Worm (Caenorhabditis elegans): ENCODE measurements around the gene mrps-18.C.
"Not testable (repeated sequence)": the region's sequence is repeated elsewhere in the genome, so short reads cannot be mapped to it uniquely, and the experiment has no call there.

mrps-18.C gene

DNA sequence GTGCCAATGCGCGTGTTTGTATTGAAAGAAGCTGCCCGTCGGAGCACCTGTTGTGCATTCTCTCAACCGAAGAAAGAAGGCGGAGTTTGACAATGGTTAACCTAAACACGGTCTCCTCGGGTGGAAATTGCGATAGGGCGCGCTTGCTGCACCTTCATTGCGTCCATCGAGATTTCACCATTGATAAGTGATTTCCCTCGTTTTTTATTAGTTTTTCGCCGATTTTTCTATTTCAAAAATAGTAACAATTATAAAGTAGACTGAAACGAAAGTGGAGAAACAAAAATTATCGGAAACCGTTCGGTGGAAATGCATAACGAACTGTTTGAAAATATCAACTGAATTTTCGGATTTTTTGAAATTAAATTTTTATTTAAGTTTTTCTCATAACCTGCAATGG, 39.1 kb downstream of the mrps-18.C start, which contains the start of gene agr-1:
Gene agr-1, minus strand, starts transcription at position 101 of the 400 bp plus-strand sequence.
- TF ChIP-seq nhr-237, ztf-11, ztf-4 (tag; optimal IDR thresholded peaks at IDR 0.05): not testable (repeated sequence)

DNA sequence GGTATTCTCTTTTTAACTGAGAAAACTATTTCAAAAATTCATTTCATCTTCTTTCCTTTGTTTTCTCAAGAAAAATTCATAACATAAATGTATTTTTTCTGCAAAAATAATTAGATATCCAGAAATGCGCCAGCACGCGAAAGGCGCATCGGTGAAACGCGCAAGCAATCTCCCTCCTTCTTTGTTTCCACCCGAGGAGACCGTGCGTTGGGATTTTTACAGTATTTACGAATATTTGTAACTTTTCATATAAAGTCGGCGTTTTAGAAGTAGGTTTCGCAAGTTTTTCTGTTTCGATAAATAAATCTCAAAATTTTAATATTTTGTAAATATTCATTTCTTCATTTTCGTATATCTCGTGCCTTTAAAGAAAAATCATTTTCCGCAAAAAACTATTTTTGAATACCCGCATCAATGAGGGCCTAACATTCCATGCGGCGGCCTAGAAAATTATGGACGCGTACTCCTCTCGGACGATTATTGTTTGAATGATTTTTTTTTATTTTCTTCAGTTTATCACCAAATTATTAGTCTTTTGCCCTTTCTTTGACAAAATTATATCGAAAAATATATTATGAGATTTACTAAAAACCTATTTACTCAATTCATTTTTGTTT, 40.5 kb downstream of the mrps-18.C start, which contains the start of gene ssup-72:
Gene ssup-72, plus strand, starts transcription at position 181 of the 617 bp plus-strand sequence.
- TF ChIP-seq nhr-11 (tag; optimal IDR thresholded peaks at IDR 0.05) (no peak), hmg-11 (tag; optimal IDR thresholded peaks at IDR 0.05) (no peak), aly-2 (tag; optimal IDR thresholded peaks at IDR 0.05) (no peak), ceh-28 (tag; optimal IDR thresholded peaks at IDR 0.05) (no peak), egl-27 (tag; optimal IDR thresholded peaks at IDR 0.05) (no peak), fkh-2 (tag; optimal IDR thresholded peaks at IDR 0.05) (no peak), unc-39 (tag; optimal IDR thresholded peaks at IDR 0.05) (no peak), zag-1 (tag; optimal IDR thresholded peaks at IDR 0.05) (no peak), mdl-1 (tag; optimal IDR thresholded peaks at IDR 0.05) (no peak), lsy-12 (tag; optimal IDR thresholded peaks at IDR 0.05) (peak; percentile 30), fkh-10 (GFP tag; optimal IDR thresholded peaks at IDR 0.05) (no peak), nhr-25 (tag; optimal IDR thresholded peaks at IDR 0.05) (peak; percentile 7), snpc-4 (tag; optimal IDR thresholded peaks at IDR 0.05) (peak; percentile 63), unc-62 (GFP tag; optimal IDR thresholded peaks at IDR 0.05) (no peak), tbx-2 (tag; optimal IDR thresholded peaks at IDR 0.05) (peak; percentile 23), nhr-77 (tag; optimal IDR thresholded peaks at IDR 0.05) (no peak), eor-1 (tag; optimal IDR thresholded peaks at IDR 0.05) (no peak), R02D3.7 (tag; optimal IDR thresholded peaks at IDR 0.05) (no peak), nhr-76 (tag; optimal IDR thresholded peaks at IDR 0.05) (no peak), nhr-28 (tag; optimal IDR thresholded peaks at IDR 0.05) (no peak), daf-12 (tag; optimal IDR thresholded peaks at IDR 0.05) (no peak), elt-1 (tag; optimal IDR thresholded peaks at IDR 0.05) (no peak), nhr-43 (tag; optimal IDR thresholded peaks at IDR 0.05; ENCODE audit: poor library complexity, severe bottlenecking) (peak; percentile 90), sea-2 (GFP tag; optimal IDR thresholded peaks at IDR 0.05) (no peak), ceh-9 (tag; optimal IDR thresholded peaks at IDR 0.05) (no peak), lin-39 (tag; optimal IDR thresholded peaks at IDR 0.05) (no peak), ceh-16 (tag; optimal IDR thresholded peaks at IDR 0.05) (no peak), pqm-1 (tag; optimal IDR thresholded peaks at IDR 0.05) (no peak), ztf-11 (tag; optimal IDR thresholded peaks at IDR 0.05) (no peak), nfya-1 (tag; optimal IDR thresholded peaks at IDR 0.05; ENCODE audit: insufficient read depth) (peak; percentile 68), jun-1 (tag; optimal IDR thresholded peaks at IDR 0.05) (no peak), fos-1 (tag; optimal IDR thresholded peaks at IDR 0.05) (no peak), nhr-23 (tag; optimal IDR thresholded peaks at IDR 0.05) (peak; percentile 65), ceh-82 (tag; optimal IDR thresholded peaks at IDR 0.05) (no peak), ZK546.5 (tag; optimal IDR thresholded peaks at IDR 0.05) (no peak), nhr-67 (tag; optimal IDR thresholded peaks at IDR 0.05) (no peak), elt-3 (tag; optimal IDR thresholded peaks at IDR 0.05) (no peak), ztf-4 (tag; optimal IDR thresholded peaks at IDR 0.05) (no peak), ama-1 (optimal IDR thresholded peaks at IDR 0.05) (no peak), mml-1 (tag; optimal IDR thresholded peaks at IDR 0.05) (no peak), nhr-12 (tag; optimal IDR thresholded peaks at IDR 0.05) (no peak), pha-4 (tag; optimal IDR thresholded peaks at IDR 0.05) (peak; percentile 72), lin-15B (tag; optimal IDR thresholded peaks at IDR 0.05) (peak; percentile 71), nhr-237 (tag; optimal IDR thresholded peaks at IDR 0.05) (no peak), elt-2 (tag; optimal IDR thresholded peaks at IDR 0.05) (peak; percentile 15), egl-5 (tag; optimal IDR thresholded peaks at IDR 0.05) (peak; percentile 1), skn-1 (tag; optimal IDR thresholded peaks at IDR 0.05) (no peak)

All from whole organism, L3 larva.